Worm (Caenorhabditis elegans): Measurements from ENCODE around the gene crn-5.

The crn-5 gene

ce11 chrII:10544374-10544908 lies 48.1 kb upstream of the crn-5 start:
- TF ChIP-seq zfh-2 (GFP tag; conservative IDR thresholded peaks at IDR 0.05) (peak; percentile 19; the same call in 1 of the 2 replicates), bed-1 (GFP tag; IDR thresholded peaks at IDR 0.05) (0 out of 2 replicates have a peak, but pooled peaks have one; percentile 26), Y79H2A.3 (GFP tag; conservative IDR thresholded peaks at IDR 0.05) (no peak), ets-4 (GFP tag; optimal IDR thresholded peaks at IDR 0.05) (peak; percentile 19), akir-1 (GFP tag; optimal IDR thresholded peaks at IDR 0.05) (peak; percentile 1), nfyb-1 (GFP tag; IDR thresholded peaks at IDR 0.05) (peak; percentile 59; the same call in 1 of the 2 replicates), madf-3 (GFP tag; IDR thresholded peaks at IDR 0.05) (0 out of 2 replicates have a peak, but pooled peaks have one; percentile 34), lin-35 (GFP tag; optimal IDR thresholded peaks at IDR 0.05) (peak in 1 of 3 experiments; percentile 23), K11D2.4 (GFP tag; IDR thresholded peaks at IDR 0.05) (peak; percentile 13; the same call in 1 of the 2 replicates), cebp-1 (GFP tag; IDR thresholded peaks at IDR 0.05) (0 out of 2 replicates have a peak, but pooled peaks have one; percentile 9), cebp-1 (tag; optimal IDR thresholded peaks at IDR 0.05) (peak; percentile 35), Y53G8AR.9 (GFP tag; conservative IDR thresholded peaks at IDR 0.05) (peak; percentile 44), B0336.3 (GFP tag; IDR thresholded peaks at IDR 0.05) (peak; percentile 9; the same call in 1 of the 2 replicates), hsf-1 (GFP tag; IDR thresholded peaks at IDR 0.05) (no peak), zim-3 (tag; optimal IDR thresholded peaks at IDR 0.05) (no peak)

- TF ChIP-seq Y79H2A.3 (GFP tag; conservative IDR thresholded peaks at IDR 0.05) (peak; percentile 61; the same call in 1 of the 2 replicates), aptf-3 (GFP tag; IDR thresholded peaks at IDR 0.05) (peak; percentile 39; the same call in 1 of the 2 replicates), egrh-3 (GFP tag; IDR thresholded peaks at IDR 0.05) (no peak), Y67H2A.10 (GFP tag; conservative IDR thresholded peaks at IDR 0.05) (no peak), F23B12.7 (tag; optimal IDR thresholded peaks at IDR 0.05; ENCODE audit: insufficient read depth) (no peak), hrde-1 (tag; optimal IDR thresholded peaks at IDR 0.05; ENCODE audit: borderline replicate concordance) (peak; percentile 10), Y95B8A.8 (GFP tag; IDR thresholded peaks at IDR 0.05) (no peak), ztf-3 (GFP tag; optimal IDR thresholded peaks at IDR 0.05) (no peak), F33H1.4 (GFP tag; IDR thresholded peaks at IDR 0.05) (0 out of 2 replicates have a peak, but pooled peaks have one; percentile 7), lag-1 (GFP tag; IDR thresholded peaks at IDR 0.05) (0 out of 2 replicates have a peak, but pooled peaks have one; percentile 26), snpc-1.3 (tag; optimal IDR thresholded peaks at IDR 0.05; ENCODE audit: insufficient read depth) (peak; percentile 40), hmg-1.2 (GFP tag; IDR thresholded peaks at IDR 0.05) (0 out of 2 replicates have a peak, but pooled peaks have one; percentile 20), repo-1 (tag; optimal IDR thresholded peaks at IDR 0.05) (no peak), Y56A3A.18 (GFP tag; IDR thresholded peaks at IDR 0.05) (peak; percentile 10; the same call in 1 of the 2 replicates), tbp1 (GFP tag; optimal IDR thresholded peaks at IDR 0.05) (peak; percentile 87), C17E4.6 (GFP tag; IDR thresholded peaks at IDR 0.05) (no peak), unc-62 (GFP tag; optimal IDR thresholded peaks at IDR 0.05) (no peak), mxl-1 (tag; optimal IDR thresholded peaks at IDR 0.05) (no peak), lin-35 (GFP tag; optimal IDR thresholded peaks at IDR 0.05) (peak in 1 of 3 experiments; percentile 43), nfya-1 (tag; optimal IDR thresholded peaks at IDR 0.05; ENCODE audit: borderline replicate concordance, insufficient read depth) (no peak), let-607 (tag; optimal IDR thresholded peaks at IDR 0.05) (peak in 1 of 2 experiments; percentile 2), F55B11.4 (tag; optimal IDR thresholded peaks at IDR 0.05; ENCODE audit: borderline replicate concordance, insufficient read depth) (no peak), cebp-1 (GFP tag; IDR thresholded peaks at IDR 0.05) (no peak), cebp-1 (tag; optimal IDR thresholded peaks at IDR 0.05) (no peak), madf-8 (GFP tag; conservative IDR thresholded peaks at IDR 0.05) (no peak; the same call in 1 of the 2 replicates), lin-54 (GFP tag; optimal IDR thresholded peaks at IDR 0.05) (peak; percentile 34), ztf-25 (GFP tag; IDR thresholded peaks at IDR 0.05) (no peak), chd-7 (tag; optimal IDR thresholded peaks at IDR 0.05) (no peak), let-526 (GFP tag; IDR thresholded peaks at IDR 0.05) (no peak), ceh-91 (GFP tag; IDR thresholded peaks at IDR 0.05) (no peak), ets-4 (GFP tag; optimal IDR thresholded peaks at IDR 0.05) (no peak), pha-4 (tag; optimal IDR thresholded peaks at IDR 0.05) (no peak), dox-1 (GFP tag; IDR thresholded peaks at IDR 0.05) (no peak; the same call in 1 of the 2 replicates), hmg-20 (GFP tag; IDR thresholded peaks at IDR 0.05) (no peak)
These were observed 47.3 kb upstream of the crn-5 start for ce11 chrII:10545213-10545612.
